Fruit fly (Drosophila melanogaster) whole organism, embryonic: ENCODE data around the gene CG14817.

Experiments used
- Antp ChIP-seq: fragments of 200-800 bp; sonication (Bioruptor generic); optimal IDR thresholded peaks from 3 replicates; lab custom pipeline; 2016; ENCODE audit warnings: missing biosample characterization, missing genetic modification characterization
- Awh ChIP-seq: fragments of 200-800 bp; sonication (Bioruptor generic); IDR thresholded peaks from 2 replicates; pipeline ENCODE4, ENCODE4 v1.3.6; 2022; ENCODE audit warnings: missing biosample characterization, missing genetic modification characterization
- Blimp-1 ChIP-seq: fragments of 200-800 bp; sonication (Bioruptor generic); optimal IDR thresholded peaks from 3 replicates; lab custom pipeline; 2018; ENCODE audit warnings: missing biosample characterization, missing genetic modification characterization, mild to moderate bottlenecking, moderate library complexity, missing genetic modification reagents
- CG10147 ChIP-seq: fragments of 200-800 bp; sonication (Bioruptor generic); optimal IDR thresholded peaks from 2 replicates; lab custom pipeline; 2019; ENCODE audit warnings: missing biosample characterization, mild to moderate bottlenecking, missing genetic modification characterization, moderate library complexity
- CG10274 ChIP-seq: fragments of 200-800 bp; sonication (Bioruptor generic); optimal IDR thresholded peaks from 3 replicates; lab custom pipeline; 2017; ENCODE audit warnings: missing biosample characterization, mild to moderate bottlenecking, missing genetic modification characterization
- CG11085 ChIP-seq: fragments of 200-800 bp; sonication (Bioruptor generic); IDR thresholded peaks from 2 replicates; pipeline ENCODE4 v1.3.6; 2022; ENCODE audit warnings: missing biosample characterization, missing genetic modification characterization
- CG11504 ChIP-seq: fragments of 200-800 bp; sonication (Bioruptor generic); optimal IDR thresholded peaks from 3 replicates; lab custom pipeline; 2019; ENCODE audit warnings: missing biosample characterization, mild to moderate bottlenecking, missing genetic modification characterization, moderate library complexity
- CG11696 ChIP-seq: fragments of 200-800 bp; sonication (Bioruptor generic); IDR thresholded peaks from 2 replicates; pipeline ENCODE4 v1.3.6; 2022; ENCODE audit warnings: missing biosample characterization, missing genetic modification characterization
- CG13287 ChIP-seq: fragments of 200-800 bp; sonication (Bioruptor generic); IDR thresholded peaks from 2 replicates; pipeline ENCODE4 v1.3.6; 2022; ENCODE audit warnings: missing biosample characterization, missing genetic modification characterization; ENCODE audit not compliant: partially characterized antibody
- CG13775 ChIP-seq: fragments of 200-800 bp; sonication (Bioruptor generic); optimal IDR thresholded peaks from 3 replicates; lab custom pipeline; 2017; ENCODE audit warnings: missing biosample characterization, mild to moderate bottlenecking, missing genetic modification characterization
- CG14965 ChIP-seq: fragments of 200-800 bp; sonication (Bioruptor generic); optimal IDR thresholded peaks from 2 replicates; lab custom pipeline; 2016; ENCODE audit warnings: missing biosample characterization, missing genetic modification characterization, borderline replicate concordance
- CG16815 ChIP-seq: fragments of 200-800 bp; sonication (Bioruptor generic); optimal IDR thresholded peaks from 3 replicates; lab custom pipeline; 2017; ENCODE audit warnings: missing biosample characterization, mild to moderate bottlenecking, missing genetic modification characterization
- CG17612 ChIP-seq: fragments of 200-800 bp; sonication (Bioruptor generic); IDR thresholded peaks from 2 replicates; pipeline ENCODE4 v1.3.6; 2022; ENCODE audit warnings: missing biosample characterization, missing genetic modification characterization
- CG2202 ChIP-seq: fragments of 200-800 bp; sonication (Bioruptor generic); optimal IDR thresholded peaks from 2 replicates; lab custom pipeline; 2018; ENCODE audit warnings: missing biosample characterization, mild to moderate bottlenecking, missing genetic modification characterization
- CG33213 ChIP-seq: fragments of 200-800 bp; sonication (Bioruptor generic); optimal IDR thresholded peaks from 3 replicates; lab custom pipeline; 2016; ENCODE audit warnings: missing biosample characterization, missing genetic modification characterization
- CG3838 ChIP-seq: fragments of 200-800 bp; sonication (Bioruptor generic); optimal IDR thresholded peaks from 3 replicates; lab custom pipeline; 2016; ENCODE audit warnings: missing biosample characterization, missing genetic modification characterization
- CG9215 ChIP-seq: fragments of 200-800 bp; sonication (Bioruptor generic); IDR thresholded peaks from 2 replicates; pipeline ENCODE4 v1.3.6; 2022; ENCODE audit warnings: missing biosample characterization, missing genetic modification characterization
- Dad ChIP-seq: fragments of 200-800 bp; sonication (Bioruptor generic); optimal IDR thresholded peaks from 3 replicates; lab custom pipeline; 2016; ENCODE audit warnings: missing biosample characterization, missing genetic modification characterization
- Dip3 ChIP-seq: fragments of 200-800 bp; sonication (Bioruptor generic); optimal IDR thresholded peaks from 3 replicates; lab custom pipeline; 2016; ENCODE audit warnings: missing biosample characterization, missing genetic modification characterization
- Dref ChIP-seq: fragments of 200-800 bp; sonication (Bioruptor generic); IDR thresholded peaks from 2 replicates; pipeline ENCODE4 v1.3.6; 2022; ENCODE audit warnings: missing biosample characterization, missing genetic modification characterization
- E2f1 ChIP-seq: fragments of 200-800 bp; sonication (Bioruptor generic); IDR thresholded peaks from 2 replicates; pipeline ENCODE4 v1.3.6; 2022; ENCODE audit warnings: missing biosample characterization, missing genetic modification characterization
- GATAe ChIP-seq: fragments of 200-800 bp; sonication (Bioruptor generic); conservative IDR thresholded peaks from 2 replicates; pipeline ENCODE4 v1.3.6; 2022; ENCODE audit warnings: missing biosample characterization, missing genetic modification characterization
- Lim3 ChIP-seq: fragments of 200-800 bp; sonication (Bioruptor generic); IDR thresholded peaks from 2 replicates; pipeline ENCODE4 v1.3.6; 2022; ENCODE audit warnings: missing biosample characterization, missing genetic modification characterization
- Myb ChIP-seq: fragments of 200-800 bp; sonication (Bioruptor generic); optimal IDR thresholded peaks from 2 replicates; lab custom pipeline; 2016; ENCODE audit warnings: missing biosample characterization, missing genetic modification characterization
- PHDP ChIP-seq: fragments of 200-800 bp; sonication (Bioruptor generic); optimal IDR thresholded peaks from 3 replicates; lab custom pipeline; 2018; ENCODE audit warnings: missing biosample characterization, mild to moderate bottlenecking, missing genetic modification characterization, moderate library complexity
- Sox100B ChIP-seq: fragments of 200-800 bp; sonication (Bioruptor generic); optimal IDR thresholded peaks from 3 replicates; lab custom pipeline; 2018; ENCODE audit warnings: missing biosample characterization, mild to moderate bottlenecking, missing genetic modification characterization
- dimm ChIP-seq: fragments of 200-800 bp; sonication (Bioruptor generic); IDR thresholded peaks from 2 replicates; pipeline ENCODE4 v1.3.6; 2022; ENCODE audit warnings: missing biosample characterization, missing genetic modification characterization
- grn ChIP-seq: fragments of 200-800 bp; sonication (Bioruptor generic); optimal IDR thresholded peaks from 3 replicates; lab custom pipeline; 2017; ENCODE audit warnings: missing biosample characterization, missing genetic modification characterization
- h ChIP-seq: fragments of >200 bp; optimal IDR thresholded peaks from 2 replicates; lab custom pipeline; 2017
- hbn ChIP-seq: fragments of 200-800 bp; sonication (Bioruptor generic); IDR thresholded peaks from 2 replicates; pipeline ENCODE4 v1.3.6; 2022; ENCODE audit warnings: missing biosample characterization, missing genetic modification characterization; ENCODE audit not compliant: partially characterized antibody
- jigr1 ChIP-seq: fragments of 200-800 bp; sonication (Bioruptor generic); IDR thresholded peaks from 3 replicates; pipeline ENCODE4 v1.3.6; 2022; ENCODE audit warnings: missing biosample characterization, missing genetic modification characterization
- kni ChIP-seq: fragments of 200-800 bp; sonication (Bioruptor generic); optimal IDR thresholded peaks from 3 replicates; lab custom pipeline; 2017; ENCODE audit warnings: mild to moderate bottlenecking, missing biosample characterization, missing genetic modification reagents, missing genetic modification characterization
- org-1 ChIP-seq: fragments of 200-800 bp; sonication (Bioruptor generic); optimal IDR thresholded peaks from 2 replicates; lab custom pipeline; 2017; ENCODE audit warnings: missing biosample characterization, missing genetic modification characterization
- pan ChIP-seq, 4 experiments: fragments of >200 bp in 3 of 4; fragments of 200-800 bp in 1 of 4; sonication (Bioruptor generic) in 1 of 4; optimal IDR thresholded peaks in 3 of 4; IDR thresholded peaks in 1 of 4; 2 replicates each; pipeline versions ENCODE4 v1.3.6 to Lab custom; 2017 to 2022; ENCODE audit warnings: missing biosample characterization in 2 of 4, missing genetic modification characterization in 2 of 4, mixed read lengths in 1 of 4
- pzg ChIP-seq: fragments of 200-800 bp; sonication (Bioruptor generic); optimal IDR thresholded peaks from 3 replicates; lab custom pipeline; 2018; ENCODE audit warnings: missing biosample characterization, mild to moderate bottlenecking, missing genetic modification characterization, moderate library complexity
- rib ChIP-seq: fragments of 200-800 bp; sonication (Bioruptor generic); IDR thresholded peaks from 2 replicates; pipeline ENCODE4 v1.3.6; 2022; ENCODE audit warnings: missing biosample characterization, missing genetic modification characterization
- sima ChIP-seq: fragments of 200-800 bp; sonication (Bioruptor generic); optimal IDR thresholded peaks from 2 replicates; lab custom pipeline; 2016; ENCODE audit warnings: missing biosample characterization, missing genetic modification characterization
- stwl ChIP-seq: fragments of 200-800 bp; sonication (Bioruptor generic); optimal IDR thresholded peaks from 3 replicates; lab custom pipeline; 2018; ENCODE audit warnings: missing biosample characterization, mild to moderate bottlenecking, missing genetic modification characterization, moderate library complexity
- toy ChIP-seq: fragments of 200-800 bp; sonication (Bioruptor generic); IDR thresholded peaks from 2 replicates; pipeline ENCODE4 v1.3.6; 2022; ENCODE audit warnings: missing biosample characterization, missing genetic modification characterization
- trh ChIP-seq: fragments of 200-800 bp; sonication (Bioruptor generic); optimal IDR thresholded peaks from 2 replicates; lab custom pipeline; 2016; ENCODE audit warnings: missing biosample characterization, missing genetic modification characterization
- ttk ChIP-seq: fragments of 200-800 bp; sonication (Bioruptor generic); IDR thresholded peaks from 2 replicates; pipeline ENCODE4 v2.1.2; 2022; ENCODE audit warnings: missing biosample characterization, missing genetic modification characterization

CG14817 gene

dm6 chrX:1907727-1908264 lies 30.7 kb upstream of the CG14817 start, which contains the start of gene mip130 (continued):
- TF ChIP-seq toy: no peak
- peak; percentile 47 for TF ChIP-seq Antp (GFP tag; lab: Kevin White, UChicago)
- TF ChIP-seq CG13775 (GFP tag; lab: Kevin White, UChicago): peak; percentile 31
- no peak for TF ChIP-seq Lim3 (GFP tag; lab: Robert Waterston, UW)
- TF ChIP-seq kni (GFP tag; lab: Kevin White, UChicago): no peak
- TF ChIP-seq CG14965 (GFP tag; lab: Kevin White, UChicago): no peak
- TF ChIP-seq CG11504 (tag; lab: Kevin White, UChicago): no peak
- peak; percentile 42 for TF ChIP-seq stwl (tag; lab: Kevin White, UChicago)
- no peak for TF ChIP-seq h (lab: Kevin White, UChicago)
- no peak for TF ChIP-seq CG2202 (tag; lab: Kevin White, UChicago)
- TF ChIP-seq CG11085: no peak
- TF ChIP-seq CG17612 (GFP tag; lab: Robert Waterston, UW): no peak

- no peak for TF ChIP-seq Dip3
- no peak for TF ChIP-seq org-1 (GFP tag; lab: Kevin White, UChicago)
- TF ChIP-seq pzg (GFP tag; lab: Kevin White, UChicago): no peak
- no peak for TF ChIP-seq CG11696 (GFP tag; lab: Robert Waterston, UW)
- no peak for TF ChIP-seq pan (optimal IDR thresholded peaks at IDR 0.05; lab: Kevin White, UChicago)
- no peak for TF ChIP-seq pan (GFP tag; optimal IDR thresholded peaks at IDR 0.05 in 1 of 2, IDR thresholded peaks at IDR 0.05 in 1 of 2)
- no peak for TF ChIP-seq CG33213 (GFP tag; lab: Kevin White, UChicago)
- TF ChIP-seq rib: no peak
- no peak for TF ChIP-seq PHDP (tag; lab: Kevin White, UChicago)
- TF ChIP-seq ttk (GFP tag; lab: Robert Waterston, UW): no peak
- no peak for TF ChIP-seq Blimp-1 (GFP tag; lab: Kevin White, UChicago)
- TF ChIP-seq Dad (GFP tag; lab: Kevin White, UChicago): no peak
- TF ChIP-seq CG10274 (GFP tag; lab: Kevin White, UChicago): no peak
- no peak for TF ChIP-seq Awh (GFP tag; lab: Robert Waterston, UW)
- no peak for TF ChIP-seq sima
- TF ChIP-seq trh (GFP tag; lab: Kevin White, UChicago): no peak
These were observed 26.9 kb upstream of the CG14817 start for dm6 chrX:1903968-1904367.

- TF ChIP-seq CG9215 (GFP tag; lab: Robert Waterston, UW): no peak
- no peak for TF ChIP-seq hbn (GFP tag; lab: Robert Waterston, UW)
- no peak for TF ChIP-seq GATAe (GFP tag; lab: Robert Waterston, UW)
- no peak for TF ChIP-seq E2f1 (GFP tag; lab: Robert Waterston, UW)
- no peak for TF ChIP-seq dimm (GFP tag; lab: Robert Waterston, UW)
- no peak for TF ChIP-seq grn (GFP tag; lab: Kevin White, UChicago)
- no peak for TF ChIP-seq Myb
- no peak for TF ChIP-seq CG16815
- TF ChIP-seq Dref: no peak
- no peak for TF ChIP-seq jigr1
- no peak for TF ChIP-seq CG10147 (GFP tag; lab: Kevin White, UChicago)
- no peak for TF ChIP-seq Sox100B (GFP tag; lab: Kevin White, UChicago)
- TF ChIP-seq CG3838: no peak
- no peak for TF ChIP-seq CG13287
These were observed 26.0 kb upstream of the CG14817 start, which contains the start of gene CG32801 for dm6 chrX:1903077-1903476. Gene CG32801 (minus strand): TSS chrX:1903177.
